Worm (Caenorhabditis elegans): ENCODE measurements around the gene T04A6.2.

ce11 chrIII:7648841-7649240 is 34.2 kb downstream of the T04A6.2 start:
- TF ChIP-seq lin-13 (tag; optimal IDR thresholded peaks at IDR 0.05) (no peak), unc-39 (tag; optimal IDR thresholded peaks at IDR 0.05) (no peak), lsy-2 (tag; optimal IDR thresholded peaks at IDR 0.05) (no peak), ztf-11 (tag; optimal IDR thresholded peaks at IDR 0.05) (no peak), nhr-28 (tag; optimal IDR thresholded peaks at IDR 0.05) (no peak), ces-1 (GFP tag; optimal IDR thresholded peaks at IDR 0.05) (no peak), M03D4.4 (tag; optimal IDR thresholded peaks at IDR 0.05) (no peak), tbx-8 (GFP tag; optimal IDR thresholded peaks at IDR 0.05) (no peak), flh-1 (GFP tag; optimal IDR thresholded peaks at IDR 0.05) (no peak), snpc-4 (tag; optimal IDR thresholded peaks at IDR 0.05) (no peak)
